Fruit fly (Drosophila melanogaster) whole organism, adult: ENCODE data around the gene CG31819.

Source experiments
- CG11617 ChIP-seq: fragments of 200-800 bp; sonication (Bioruptor generic); optimal IDR thresholded peaks from 2 replicates; lab custom pipeline; 2017; ENCODE audit warnings: mild to moderate bottlenecking, missing biosample characterization, missing genetic modification reagents, missing genetic modification characterization
- CG12768 ChIP-seq: fragments of 200-800 bp; sonication (Bioruptor generic); optimal IDR thresholded peaks from 2 replicates; lab custom pipeline; 2017; ENCODE audit warnings: missing biosample characterization, missing genetic modification characterization, mild to moderate bottlenecking, moderate library complexity, missing genetic modification reagents
- CG14711 ChIP-seq: fragments of 200-800 bp; sonication (Bioruptor generic); optimal IDR thresholded peaks from 2 replicates; lab custom pipeline; 2018; ENCODE audit warnings: missing biosample characterization, mild to moderate bottlenecking, missing genetic modification characterization, moderate library complexity
- CG1620 ChIP-seq: fragments of 200-800 bp; sonication (Bioruptor generic); optimal IDR thresholded peaks from 2 replicates; lab custom pipeline; 2016; ENCODE audit warnings: missing biosample characterization, missing genetic modification characterization
- CG33017 ChIP-seq: fragments of 200-800 bp; sonication (Bioruptor generic); optimal IDR thresholded peaks from 2 replicates; lab custom pipeline; 2018; ENCODE audit warnings: missing biosample characterization, mild to moderate bottlenecking, missing genetic modification characterization, moderate library complexity
- CG5204 ChIP-seq: fragments of 200-800 bp; sonication (Bioruptor generic); optimal IDR thresholded peaks from 2 replicates; lab custom pipeline; 2016; ENCODE audit warnings: missing biosample characterization, missing genetic modification characterization
- CG7045 ChIP-seq: fragments of 200-800 bp; sonication (Bioruptor generic); optimal IDR thresholded peaks from 2 replicates; lab custom pipeline; 2017; ENCODE audit warnings: missing biosample characterization, mild to moderate bottlenecking, missing genetic modification characterization
- CG7101 ChIP-seq: fragments of 200-800 bp; sonication (Bioruptor generic); optimal IDR thresholded peaks from 2 replicates; lab custom pipeline; 2018; ENCODE audit warnings: missing biosample characterization, mild to moderate bottlenecking, missing genetic modification characterization, moderate library complexity
- Clk ChIP-seq: fragments of 200-800 bp; sonication (Bioruptor generic); optimal IDR thresholded peaks from 2 replicates; lab custom pipeline; 2017; ENCODE audit warnings: missing biosample characterization, missing genetic modification characterization
- Crg-1 ChIP-seq: fragments of 200-800 bp; sonication (Bioruptor generic); optimal IDR thresholded peaks from 2 replicates; lab custom pipeline; 2016; ENCODE audit warnings: missing biosample characterization, missing genetic modification characterization
- Hr96 ChIP-seq: fragments of 200-800 bp; sonication (Bioruptor generic); optimal IDR thresholded peaks from 2 replicates; lab custom pipeline; 2016; ENCODE audit warnings: missing biosample characterization, missing genetic modification characterization
- Mnt ChIP-seq: fragments of 200-800 bp; sonication (Bioruptor generic); optimal IDR thresholded peaks from 2 replicates; lab custom pipeline; 2016; ENCODE audit warnings: missing biosample characterization, mild to moderate bottlenecking, missing genetic modification characterization
- bab1 ChIP-seq: fragments of 200-800 bp; sonication (Bioruptor generic); optimal IDR thresholded peaks from 3 replicates; lab custom pipeline; 2019; ENCODE audit warnings: missing biosample characterization, mild to moderate bottlenecking, missing genetic modification characterization, moderate library complexity
- cic ChIP-seq: fragments of 200-800 bp; sonication (Bioruptor generic); optimal IDR thresholded peaks from 2 replicates; lab custom pipeline; 2017; ENCODE audit warnings: missing biosample characterization, mild to moderate bottlenecking, missing genetic modification characterization, moderate library complexity
- cnc ChIP-seq, 2 experiments: fragments of >200 bp; optimal IDR thresholded peaks; 2 replicates each; lab custom pipeline; 2017
- kay ChIP-seq: fragments of 200-800 bp; sonication (Bioruptor generic); peaks from one replicate; lab custom pipeline; 2016; ENCODE audit warnings: missing biosample characterization, missing genetic modification characterization, borderline replicate concordance
- ovo ChIP-seq: fragments of 200-800 bp; sonication (Bioruptor generic); optimal IDR thresholded peaks from 2 replicates; lab custom pipeline; 2016; ENCODE audit warnings: missing biosample characterization, missing genetic modification characterization
- pad ChIP-seq: fragments of 200-800 bp; sonication (Bioruptor generic); optimal IDR thresholded peaks from 3 replicates; lab custom pipeline; 2017; ENCODE audit warnings: missing biosample characterization, missing genetic modification characterization, mild to moderate bottlenecking, moderate library complexity, missing genetic modification reagents
- tj ChIP-seq: fragments of 200-800 bp; sonication (Bioruptor generic); optimal IDR thresholded peaks from 3 replicates; lab custom pipeline; 2017; ENCODE audit warnings: missing biosample characterization, mild to moderate bottlenecking, missing genetic modification characterization, moderate library complexity
- toe ChIP-seq: fragments of 200-800 bp; sonication (Bioruptor generic); optimal IDR thresholded peaks from 2 replicates; lab custom pipeline; 2016; ENCODE audit warnings: missing biosample characterization, missing genetic modification characterization

Gene CG31819

dm6 chr2L:16211159-16211558, at the start of gene CG31819:
TSS of gene CG31819 (plus strand) at chr2L:16211459.
- TF ChIP-seq Clk (GFP tag; lab: Kevin White, UChicago) (no peak), CG5204 (no peak), Hr96 (GFP tag; lab: Kevin White, UChicago) (no peak), CG33017 (no peak), CG7101 (tag; lab: Kevin White, UChicago) (no peak), toe (GFP tag; lab: Kevin White, UChicago) (no peak), ovo (GFP tag; lab: Kevin White, UChicago) (no peak), Mnt (GFP tag; lab: Kevin White, UChicago) (no peak), cnc (optimal IDR thresholded peaks at IDR 0.05; lab: Kevin White, UChicago) (no peak), CG14711 (tag; lab: Kevin White, UChicago) (no peak), kay (no peak), CG12768 (GFP tag; lab: Kevin White, UChicago) (no peak), Crg-1 (no peak), bab1 (GFP tag; lab: Kevin White, UChicago) (no peak), CG7045 (GFP tag; lab: Kevin White, UChicago) (no peak), tj (GFP tag; lab: Kevin White, UChicago) (no peak), cic (GFP tag; lab: Kevin White, UChicago) (no peak)

- no peak for TF ChIP-seq CG7101 (tag; lab: Kevin White, UChicago)
- no peak for TF ChIP-seq Clk (GFP tag; lab: Kevin White, UChicago)
- no peak for TF ChIP-seq CG14711 (tag; lab: Kevin White, UChicago)
- TF ChIP-seq CG1620 (GFP tag; lab: Kevin White, UChicago), result no peak
- no peak for TF ChIP-seq Hr96 (GFP tag; lab: Kevin White, UChicago)
- no peak for TF ChIP-seq ovo (GFP tag; lab: Kevin White, UChicago)
- no peak for TF ChIP-seq cic (GFP tag; lab: Kevin White, UChicago)
- TF ChIP-seq pad (GFP tag; lab: Kevin White, UChicago), result no peak
- TF ChIP-seq CG11617 (GFP tag; lab: Kevin White, UChicago), result no peak
- TF ChIP-seq CG5204, result no peak
- no peak for TF ChIP-seq Mnt (GFP tag; lab: Kevin White, UChicago)
- no peak for TF ChIP-seq cnc (optimal IDR thresholded peaks at IDR 0.05; lab: Kevin White, UChicago)
- no peak for TF ChIP-seq Crg-1
- TF ChIP-seq toe (GFP tag; lab: Kevin White, UChicago), result no peak
- TF ChIP-seq kay, result no peak
- TF ChIP-seq bab1 (GFP tag; lab: Kevin White, UChicago), result no peak
These were observed 45.7 kb upstream of the CG31819 start, which contains the start of gene Ca-alpha1D for dm6 chr2L:16165531-16165930. TSS of gene Ca-alpha1D (plus strand) at chr2L:16165831.

DNA sequence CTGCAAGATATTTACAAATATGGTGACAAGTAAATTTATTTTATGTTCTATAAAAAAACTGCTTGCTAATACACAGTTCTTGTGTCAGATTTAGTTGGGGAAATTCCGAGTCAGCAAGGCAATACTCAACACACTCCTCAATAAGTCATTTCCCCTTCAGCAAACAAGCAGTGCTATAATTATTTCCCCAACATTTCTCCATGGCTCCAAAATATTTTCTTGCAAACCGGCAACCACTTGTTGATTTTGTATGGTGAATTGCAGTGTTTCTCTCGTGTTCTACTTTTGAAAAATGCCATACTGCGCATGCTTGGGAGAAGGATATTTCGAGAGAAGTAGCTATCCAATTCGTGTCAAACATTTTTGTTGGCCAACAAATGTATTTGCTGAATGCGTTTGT, 13.1 kb upstream of the CG31819 start:
- TF ChIP-seq tj (GFP tag; lab: Kevin White, UChicago) (no peak), cic (GFP tag; lab: Kevin White, UChicago) (no peak), CG7101 (tag; lab: Kevin White, UChicago) (no peak), pad (GFP tag; lab: Kevin White, UChicago) (peak; percentile 95), bab1 (GFP tag; lab: Kevin White, UChicago) (no peak), CG7045 (GFP tag; lab: Kevin White, UChicago) (no peak), toe (GFP tag; lab: Kevin White, UChicago) (no peak), Hr96 (GFP tag; lab: Kevin White, UChicago) (no peak), cnc (optimal IDR thresholded peaks at IDR 0.05; lab: Kevin White, UChicago) (no peak)

- TF ChIP-seq kay (no peak), Crg-1 (no peak), Hr96 (GFP tag; lab: Kevin White, UChicago) (no peak), cnc (optimal IDR thresholded peaks at IDR 0.05; lab: Kevin White, UChicago) (no peak), ovo (GFP tag; lab: Kevin White, UChicago) (no peak), bab1 (GFP tag; lab: Kevin White, UChicago) (no peak)
These were observed 5.0 kb downstream of the CG31819 start for dm6 chr2L:16216298-16216697.

dm6 chr2L:16223981-16224380, 12.7 kb downstream of the CG31819 start:
- TF ChIP-seq pad (GFP tag; lab: Kevin White, UChicago), result no peak
- no peak for TF ChIP-seq cnc (optimal IDR thresholded peaks at IDR 0.05; lab: Kevin White, UChicago)
- no peak for TF ChIP-seq toe (GFP tag; lab: Kevin White, UChicago)
- no peak for TF ChIP-seq CG33017
- no peak for TF ChIP-seq cic (GFP tag; lab: Kevin White, UChicago)

DNA sequence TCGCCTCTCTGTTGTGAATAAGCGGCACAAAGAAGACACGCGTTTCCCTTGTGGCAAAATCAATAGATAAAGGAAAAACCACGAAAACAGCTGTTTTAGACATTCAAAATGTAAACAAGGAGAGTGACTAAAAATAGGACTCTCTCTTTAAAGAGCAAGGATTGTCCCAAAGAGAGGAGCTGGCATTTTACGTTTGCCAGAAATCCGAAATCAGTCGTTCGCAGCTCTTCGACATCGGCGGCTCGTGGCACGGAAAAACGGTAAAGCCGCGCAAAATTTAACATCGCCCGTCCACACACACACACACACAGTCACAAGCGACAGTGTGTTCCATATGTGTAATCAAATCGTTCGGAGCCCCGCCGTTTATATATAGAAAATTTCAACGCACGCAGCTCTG, 20.0 kb downstream of the CG31819 start, which contains the start of gene Ca-Ma2d:
Gene Ca-Ma2d (plus strand): TSS at position 211 of the 400 bp plus-strand sequence.
- TF ChIP-seq CG5204, result no peak
- TF ChIP-seq bab1 (GFP tag; lab: Kevin White, UChicago), result no peak
- TF ChIP-seq Clk (GFP tag; lab: Kevin White, UChicago), result no peak
- peak; percentile 18 for TF ChIP-seq CG7045 (GFP tag; lab: Kevin White, UChicago)
- TF ChIP-seq tj (GFP tag; lab: Kevin White, UChicago), result no peak

DNA sequence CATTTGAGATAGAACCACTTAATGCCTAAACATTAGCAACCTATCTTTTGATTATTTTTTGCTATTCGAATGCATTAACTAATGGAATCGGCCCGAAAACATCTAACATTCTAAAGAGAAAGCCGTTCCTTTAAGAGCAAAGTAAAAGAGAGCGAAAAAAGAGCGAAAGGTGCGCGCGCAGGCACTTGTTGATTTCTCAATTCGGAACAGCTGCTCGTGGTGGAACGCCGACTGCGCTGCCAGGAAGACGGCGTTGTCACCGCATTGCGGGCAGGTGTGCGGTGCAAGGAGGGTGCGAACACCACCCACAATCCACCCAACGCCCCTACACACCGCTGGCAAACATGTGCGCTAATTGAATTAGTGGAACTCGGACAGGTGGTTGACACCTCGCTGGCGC, 23.6 kb downstream of the CG31819 start:
- TF ChIP-seq CG14711 (tag; lab: Kevin White, UChicago) (no peak), Mnt (GFP tag; lab: Kevin White, UChicago) (peak; percentile 41), kay (no peak)
